Worm (Caenorhabditis elegans): ENCODE data around the gene F25B3.5.

- TF ChIP-seq unc-120 (tag; optimal IDR thresholded peaks at IDR 0.05; ENCODE audit: poor library complexity, severe bottlenecking) (peak; percentile 85), elt-3 (tag; optimal IDR thresholded peaks at IDR 0.05) (peak; percentile 54), bed-3 (GFP tag; optimal IDR thresholded peaks at IDR 0.05) (no peak), lin-13 (tag; optimal IDR thresholded peaks at IDR 0.05) (peak; percentile 96), nhr-76 (tag; optimal IDR thresholded peaks at IDR 0.05) (no peak), snpc-4 (tag; optimal IDR thresholded peaks at IDR 0.05) (no peak), elt-1 (tag; optimal IDR thresholded peaks at IDR 0.05; ENCODE audit: borderline replicate concordance, insufficient read depth) (no peak), nhr-237 (tag; optimal IDR thresholded peaks at IDR 0.05) (peak; percentile 96), nhr-28 (tag; optimal IDR thresholded peaks at IDR 0.05) (peak; percentile 33), cnd-1 (tag; optimal IDR thresholded peaks at IDR 0.05) (peak; percentile 49), ces-1 (GFP tag; optimal IDR thresholded peaks at IDR 0.05) (peak; percentile 78)
These were observed 23.2 kb downstream of the F25B3.5 start, which contains the start of gene his-37 for ce11 chrV:9546860-9547269.
